Worm (Caenorhabditis elegans) whole organism, L3 larva: Measurements from ENCODE around the gene xpo-3.

Experiments used
- aly-2 ChIP-seq: fragments of 150-350 bp; optimal IDR thresholded peaks from 2 replicates; lab custom pipeline; 2014; ENCODE audit warnings: missing biosample characterization, missing genetic modification characterization
- ama-1 ChIP-seq: fragments of 150-350 bp; optimal IDR thresholded peaks from 2 replicates; lab custom pipeline; 2018
- ceh-82 ChIP-seq: fragments of 150-350 bp; optimal IDR thresholded peaks from 2 replicates; lab custom pipeline; 2014; ENCODE audit warnings: missing biosample characterization, missing genetic modification characterization
- hmg-11 ChIP-seq: sonication (generic microtip); optimal IDR thresholded peaks from 2 replicates; lab custom pipeline; 2016; ENCODE audit warnings: missing genetic modification characterization, missing compliant biosample characterization
- jun-1 ChIP-seq: fragments of 150-350 bp; optimal IDR thresholded peaks from 2 replicates; lab custom pipeline; 2014; ENCODE audit warnings: missing biosample characterization, missing genetic modification reagents, missing genetic modification characterization
- nfya-1 ChIP-seq: sonication (generic microtip); optimal IDR thresholded peaks from 2 replicates; lab custom pipeline; 2017; ENCODE audit warnings: missing genetic modification characterization, mild to moderate bottlenecking, missing compliant biosample characterization, antibody characterized with exemption, moderate library complexity; ENCODE audit not compliant: insufficient read depth
- nhr-23 ChIP-seq: fragments of 150-350 bp; optimal IDR thresholded peaks from 2 replicates; lab custom pipeline; 2014; ENCODE audit warnings: missing biosample characterization, missing genetic modification reagents, missing genetic modification characterization
- nhr-25 ChIP-seq: sonication (generic microtip); optimal IDR thresholded peaks from 2 replicates; lab custom pipeline; 2017; ENCODE audit warnings: missing biosample characterization, missing genetic modification characterization
- nhr-28 ChIP-seq: fragments of 150-350 bp; optimal IDR thresholded peaks from 2 replicates; lab custom pipeline; 2014; ENCODE audit warnings: missing biosample characterization, missing genetic modification characterization
- nhr-76 ChIP-seq: fragments of 150-350 bp; sonication (generic microtip); optimal IDR thresholded peaks from 5 replicates; lab custom pipeline; 2014; ENCODE audit warnings: missing biosample characterization, missing genetic modification characterization
- snpc-4 ChIP-seq: fragments of 150-350 bp; optimal IDR thresholded peaks from 2 replicates; lab custom pipeline; 2014; ENCODE audit warnings: missing biosample characterization, missing genetic modification characterization
- unc-39 ChIP-seq: sonication (generic microtip); optimal IDR thresholded peaks from 4 replicates; lab custom pipeline; 2017; ENCODE audit warnings: missing biosample characterization, missing genetic modification characterization

- TF ChIP-seq unc-39 (tag; lab: Kevin White, UChicago) (no peak), nhr-76 (tag; lab: Kevin White, UChicago) (no peak), nhr-28 (tag; lab: Kevin White, UChicago) (no peak), ceh-82 (no peak), nhr-23 (no peak), ama-1 (no peak), nfya-1 (tag; lab: Kevin White, UChicago) (no peak), jun-1 (no peak), aly-2 (tag; lab: Kevin White, UChicago) (no peak), nhr-25 (no peak), snpc-4 (tag; lab: Kevin White, UChicago) (no peak), hmg-11 (no peak)
These were observed 25.3 kb downstream of the xpo-3 start for ce11 chrIV:7898489-7898888.
